Worm (Caenorhabditis elegans) whole organism, midembryonic: ENCODE results near the gene cyp-44A1.

Source experiments
- T22C8.4 ChIP-seq: fragments of 200-800 bp; sonication (Bioruptor generic); IDR thresholded peaks from 2 replicates; pipeline ENCODE4 v1.3.6; 2022; ENCODE audit warnings: missing genetic modification characterization, missing compliant biosample characterization
- cog-1 ChIP-seq: sonication (generic microtip); optimal IDR thresholded peaks from 2 replicates; lab custom pipeline; 2016; ENCODE audit warnings: missing genetic modification characterization, missing compliant biosample characterization
- flt-1 ChIP-seq: fragments of 200-800 bp; sonication (Bioruptor generic); IDR thresholded peaks from 2 replicates; pipeline ENCODE4 v1.3.6; 2022; ENCODE audit warnings: missing genetic modification characterization, missing compliant biosample characterization
- klf-2 ChIP-seq: fragments of 200-800 bp; sonication (Bioruptor generic); conservative IDR thresholded peaks from 2 replicates; pipeline ENCODE4 v1.3.6; 2022; ENCODE audit warnings: missing genetic modification reagents, missing genetic modification characterization, missing compliant biosample characterization
- med-1 ChIP-seq: sonication (generic microtip); optimal IDR thresholded peaks from 2 replicates; lab custom pipeline; 2017; ENCODE audit warnings: missing genetic modification characterization, mild to moderate bottlenecking, missing compliant biosample characterization, antibody characterized with exemption, missing genetic modification reagents; ENCODE audit not compliant: insufficient read depth
- ref-1 ChIP-seq: fragments of 200-800 bp; sonication (Bioruptor generic); conservative IDR thresholded peaks from 2 replicates; pipeline ENCODE4 v1.3.6; 2022; ENCODE audit warnings: missing genetic modification reagents, missing genetic modification characterization, missing compliant biosample characterization
- tab-1 ChIP-seq: fragments of 200-800 bp; sonication (Bioruptor generic); IDR thresholded peaks from 2 replicates; pipeline ENCODE4 v1.3.6; 2022; ENCODE audit warnings: missing genetic modification characterization, missing compliant biosample characterization
- ztf-23 ChIP-seq: fragments of 200-800 bp; sonication (Bioruptor generic); IDR thresholded peaks from 2 replicates; pipeline ENCODE4 v1.3.6; 2022; ENCODE audit warnings: missing genetic modification reagents, missing genetic modification characterization, missing compliant biosample characterization
- ztf-29 ChIP-seq: fragments of 200-800 bp; sonication (Bioruptor generic); IDR thresholded peaks from 2 replicates; pipeline ENCODE4 v1.3.6; 2022; ENCODE audit warnings: missing genetic modification reagents, missing genetic modification characterization, missing compliant biosample characterization

cyp-44A1 gene

DNA sequence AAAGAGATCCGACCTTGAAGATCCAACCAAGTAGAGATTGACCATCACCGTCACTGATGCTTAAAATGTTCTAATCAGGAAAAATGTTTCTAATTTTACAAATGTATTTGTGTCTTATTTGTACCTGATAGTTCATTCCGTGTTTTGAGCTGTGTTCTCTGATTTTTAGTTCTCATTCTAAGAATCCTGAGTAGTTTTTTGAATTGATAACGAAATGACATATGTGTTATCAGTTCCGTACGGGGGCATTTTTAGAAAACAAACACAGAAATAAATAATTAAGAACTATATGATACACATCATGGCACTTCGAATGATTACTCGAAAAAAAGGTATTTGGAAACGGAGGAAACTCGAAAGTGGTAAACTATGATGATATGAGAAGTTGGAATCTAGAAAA lies 51.7 kb downstream of the cyp-44A1 start:
- TF ChIP-seq tab-1 (no peak), flt-1 (GFP tag; lab: Robert Waterston, UW) (no peak), klf-2 (GFP tag; lab: Robert Waterston, UW) (no peak), cog-1 (tag; lab: Kevin White, UChicago) (no peak), ref-1 (no peak), T22C8.4 (no peak), ztf-23 (GFP tag; lab: Robert Waterston, UW) (no peak), ztf-29 (GFP tag; lab: Robert Waterston, UW) (no peak), med-1 (GFP tag; lab: Kevin White, UChicago) (no peak)
